Worm (Caenorhabditis elegans) whole organism, L1 larva: ENCODE data around the gene cyp-32B1.

Source experiments
- ama-1 ChIP-seq: fragments of 150-350 bp; optimal IDR thresholded peaks from 2 replicates; lab custom pipeline; 2014
- ceh-82 ChIP-seq, 3 experiments: fragments of 150-350 bp in 1 of 3; sonication (generic microtip) in 2 of 3; optimal IDR thresholded peaks; 2 replicates each; lab custom pipeline; 2014 to 2017; ENCODE audit warnings: missing biosample characterization in 3 of 3, missing genetic modification characterization in 3 of 3
- ceh-90 ChIP-seq: sonication (generic microtip); optimal IDR thresholded peaks from 2 replicates; lab custom pipeline; 2016; ENCODE audit warnings: missing genetic modification characterization, missing compliant biosample characterization
- egl-13 ChIP-seq: sonication (generic microtip); optimal IDR thresholded peaks from 2 replicates; lab custom pipeline; 2016; ENCODE audit warnings: missing genotype, missing genetic modification reagents, missing genetic modification characterization, missing compliant biosample characterization
- irx-1 ChIP-seq: sonication (generic microtip); optimal IDR thresholded peaks from 2 replicates; lab custom pipeline; 2016; ENCODE audit warnings: missing genetic modification characterization, missing compliant biosample characterization
- lsy-2 ChIP-seq, 2 experiments: fragments of 150-350 bp; optimal IDR thresholded peaks; 2 replicates each; lab custom pipeline; 2014; ENCODE audit warnings: missing biosample characterization in 2 of 2, missing genetic modification characterization in 2 of 2
- nhr-12 ChIP-seq: sonication (generic microtip); optimal IDR thresholded peaks from 2 replicates; lab custom pipeline; 2017; ENCODE audit warnings: missing biosample characterization, missing genetic modification characterization
- skn-1 ChIP-seq: fragments of 150-350 bp; optimal IDR thresholded peaks from 2 replicates; lab custom pipeline; 2014; ENCODE audit warnings: missing biosample characterization, missing genetic modification characterization
- snpc-4 ChIP-seq: fragments of 150-350 bp; optimal IDR thresholded peaks from 2 replicates; lab custom pipeline; 2014; ENCODE audit warnings: missing biosample characterization, missing genetic modification characterization
- sptf-1 ChIP-seq: fragments of 150-350 bp; optimal IDR thresholded peaks from 2 replicates; lab custom pipeline; 2014; ENCODE audit warnings: missing biosample characterization, missing genetic modification characterization
- tlp-1 ChIP-seq: fragments of 150-350 bp; optimal IDR thresholded peaks from 2 replicates; lab custom pipeline; 2014; ENCODE audit warnings: missing biosample characterization, missing genetic modification characterization
- unc-62 ChIP-seq: fragments of 150-350 bp; optimal IDR thresholded peaks from 2 replicates; lab custom pipeline; 2014; ENCODE audit warnings: missing biosample characterization, missing genetic modification reagents, missing genetic modification characterization
- zag-1 ChIP-seq: fragments of 150-350 bp; optimal IDR thresholded peaks from 2 replicates; lab custom pipeline; 2014; ENCODE audit warnings: missing biosample characterization, missing genetic modification characterization

DNA sequence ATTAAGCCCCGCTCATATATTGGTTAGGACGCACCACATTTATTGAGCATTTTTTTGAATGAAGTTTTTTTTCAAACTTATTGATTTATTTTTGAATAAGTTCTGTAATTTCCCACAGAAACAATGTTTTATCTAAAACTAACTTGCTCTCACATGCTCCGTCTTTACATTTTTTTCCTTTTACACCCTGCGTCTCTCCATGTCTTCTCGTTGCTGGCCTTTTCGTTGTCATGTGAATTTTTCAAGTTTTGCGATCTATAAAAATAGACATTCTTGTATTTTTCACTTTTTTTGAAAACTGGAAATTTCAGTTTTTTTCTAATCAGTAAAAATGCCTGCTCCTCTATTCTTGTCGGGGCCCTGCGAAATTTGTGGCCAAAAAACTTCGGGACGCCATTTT is 29.7 kb upstream of the cyp-32B1 start, which contains the start of gene nhr-134:
- no peak for TF ChIP-seq egl-13 (tag; lab: Kevin White, UChicago)
- TF ChIP-seq tlp-1 (tag; lab: Kevin White, UChicago), result no peak
- no peak for TF ChIP-seq sptf-1 (tag; lab: Kevin White, UChicago)
- no peak for TF ChIP-seq snpc-4 (tag; lab: Kevin White, UChicago)
- no peak for TF ChIP-seq ama-1 (lab: Kevin White, UChicago)
- no peak for TF ChIP-seq ceh-82 (tag; optimal IDR thresholded peaks at IDR 0.05; lab: Kevin White, UChicago)
- no peak for TF ChIP-seq zag-1 (tag; lab: Kevin White, UChicago)
- TF ChIP-seq irx-1, result no peak
- no peak for TF ChIP-seq ceh-90 (tag; lab: Kevin White, UChicago)
- no peak for TF ChIP-seq skn-1
- TF ChIP-seq unc-62 (GFP tag; lab: Kevin White, UChicago), result no peak
- TF ChIP-seq lsy-2 (tag; optimal IDR thresholded peaks at IDR 0.05; lab: Kevin White, UChicago), result no peak
- TF ChIP-seq nhr-12, result no peak
